Fruit fly (Drosophila melanogaster) whole organism: ENCODE measurements around the gene Zn72D.

Experiments used
- pan ChIP-seq: fragments of >200 bp; optimal IDR thresholded peaks from 2 replicates; lab custom pipeline; 2017
- psq ChIP-seq: fragments of >200 bp; optimal IDR thresholded peaks from 2 replicates; lab custom pipeline; 2017

DNA sequence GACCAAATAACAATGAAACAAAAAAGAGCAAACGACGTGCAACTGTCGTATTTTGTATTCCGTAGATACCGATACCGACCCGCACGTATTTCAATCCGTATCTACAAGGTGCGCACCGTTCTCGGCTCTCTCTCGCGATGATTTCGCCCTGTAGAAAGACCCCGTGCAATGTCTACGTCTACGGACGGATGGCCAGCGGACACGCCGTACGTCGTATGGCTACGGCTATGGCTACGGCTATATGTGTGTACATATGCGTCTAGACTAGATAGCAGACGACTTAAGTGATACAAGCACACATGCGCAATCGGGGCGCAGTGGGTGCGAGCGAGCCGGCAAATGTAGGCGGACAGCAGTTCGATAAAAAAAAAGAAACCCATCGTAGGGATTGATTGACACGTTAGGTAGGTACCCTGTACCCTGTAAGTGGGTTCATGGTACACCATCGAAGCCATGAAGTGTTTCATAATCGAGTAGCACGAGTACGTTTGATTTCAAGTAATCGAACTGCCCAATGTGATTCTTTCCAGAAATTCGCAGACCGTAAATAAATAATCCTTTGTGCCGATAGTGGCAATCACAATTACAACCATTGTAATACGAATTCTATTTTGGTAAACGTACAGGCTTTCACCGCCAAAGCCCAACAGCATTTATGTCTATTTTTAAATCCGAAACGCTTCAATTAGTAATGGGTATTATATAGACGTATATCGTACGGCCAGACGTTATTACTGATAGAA is 37.2 kb upstream of the Zn72D start:
- TF ChIP-seq psq (lab: Kevin White, UChicago) (no peak), pan (lab: Kevin White, UChicago) (peak; percentile 76)
